Fruit fly (Drosophila melanogaster) whole organism, embryonic: ENCODE measurements around the gene CG14354.

Source experiments
- CG11093 ChIP-seq: fragments of 200-800 bp; sonication (Bioruptor generic); IDR thresholded peaks from 3 replicates; pipeline ENCODE4 v1.3.6; 2022; ENCODE audit warnings: missing biosample characterization, missing genetic modification characterization
- CG11504 ChIP-seq: fragments of 200-800 bp; sonication (Bioruptor generic); optimal IDR thresholded peaks from 3 replicates; lab custom pipeline; 2019; ENCODE audit warnings: missing biosample characterization, mild to moderate bottlenecking, missing genetic modification characterization, moderate library complexity
- CG12659 ChIP-seq: fragments of 200-800 bp; sonication (Bioruptor generic); optimal IDR thresholded peaks from 3 replicates; lab custom pipeline; 2017; ENCODE audit warnings: mild to moderate bottlenecking, missing biosample characterization, missing genetic modification reagents, missing genetic modification characterization
- CG15514 ChIP-seq: fragments of 200-800 bp; sonication (Bioruptor generic); optimal IDR thresholded peaks from 3 replicates; lab custom pipeline; 2017; ENCODE audit warnings: missing biosample characterization, missing genetic modification characterization, mild to moderate bottlenecking, moderate library complexity, missing genetic modification reagents
- CG1602 ChIP-seq: fragments of 200-800 bp; sonication (Bioruptor generic); optimal IDR thresholded peaks from 3 replicates; lab custom pipeline; 2016; ENCODE audit warnings: missing biosample characterization, missing genetic modification characterization
- CG16813 ChIP-seq: fragments of 200-800 bp; sonication (Bioruptor generic); IDR thresholded peaks from 3 replicates; pipeline ENCODE4 v1.3.6; 2022; ENCODE audit warnings: missing biosample characterization, missing genetic modification characterization; ENCODE audit not compliant: partially characterized antibody
- CG17361 ChIP-seq: fragments of 200-800 bp; sonication (Bioruptor generic); IDR thresholded peaks from 3 replicates; pipeline ENCODE4 v1.3.6; 2022; ENCODE audit warnings: missing biosample characterization, missing genetic modification characterization
- CG18764 ChIP-seq: fragments of 200-800 bp; sonication (Bioruptor generic); optimal IDR thresholded peaks from 3 replicates; lab custom pipeline; 2016; ENCODE audit warnings: missing biosample characterization, missing genetic modification characterization
- CG30431 ChIP-seq: fragments of 200-800 bp; sonication (Bioruptor generic); optimal IDR thresholded peaks from 2 replicates; lab custom pipeline; 2017; ENCODE audit warnings: missing biosample characterization, missing genetic modification characterization
- CG6175 ChIP-seq: fragments of 200-800 bp; sonication (Bioruptor generic); IDR thresholded peaks from 3 replicates; pipeline ENCODE4 v1.3.6; 2022; ENCODE audit warnings: missing biosample characterization, missing genetic modification characterization
- CG6272 ChIP-seq: fragments of 200-800 bp; sonication (Bioruptor generic); IDR thresholded peaks from 2 replicates; pipeline ENCODE4 v1.3.6; 2022; ENCODE audit warnings: missing biosample characterization, missing genetic modification characterization
- CG6654 ChIP-seq: fragments of 200-800 bp; sonication (Bioruptor generic); optimal IDR thresholded peaks from 2 replicates; lab custom pipeline; 2017; ENCODE audit warnings: missing biosample characterization, mild to moderate bottlenecking, missing genetic modification characterization
- CG6683 ChIP-seq: fragments of 200-800 bp; sonication (Bioruptor generic); optimal IDR thresholded peaks from 2 replicates; lab custom pipeline; 2017; ENCODE audit warnings: missing biosample characterization, mild to moderate bottlenecking, missing genetic modification characterization, missing genetic modification reagents
- CG7745 ChIP-seq: fragments of 200-800 bp; sonication (Bioruptor generic); optimal IDR thresholded peaks from 2 replicates; lab custom pipeline; 2018; ENCODE audit warnings: missing biosample characterization, mild to moderate bottlenecking, missing genetic modification characterization, moderate library complexity
- CG7839 ChIP-seq: fragments of 200-800 bp; sonication (Bioruptor generic); optimal IDR thresholded peaks from 3 replicates; lab custom pipeline; 2018; ENCODE audit warnings: missing biosample characterization, mild to moderate bottlenecking, missing genetic modification characterization, moderate library complexity
- CG8290 ChIP-seq, 3 experiments: fragments of 200-800 bp; sonication (Bioruptor generic); optimal IDR thresholded peaks; 2 replicates each; lab custom pipeline; 2016 to 2019; ENCODE audit warnings: missing biosample characterization in 3 of 3, missing genetic modification characterization in 3 of 3, mild to moderate bottlenecking in 2 of 3, moderate library complexity in 1 of 3
- CG9817 ChIP-seq: fragments of 200-800 bp; sonication (Bioruptor generic); optimal IDR thresholded peaks from 2 replicates; lab custom pipeline; 2018; ENCODE audit warnings: missing biosample characterization, mild to moderate bottlenecking, missing genetic modification characterization, moderate library complexity
- CkIIα-i1 ChIP-seq: fragments of 200-800 bp; sonication (Bioruptor generic); IDR thresholded peaks from 2 replicates; pipeline ENCODE4 v1.3.6; 2022; ENCODE audit warnings: missing biosample characterization, missing genetic modification characterization
- CoRest ChIP-seq: fragments of 200-800 bp; sonication (Bioruptor generic); optimal IDR thresholded peaks from 3 replicates; lab custom pipeline; 2018; ENCODE audit warnings: missing biosample characterization, mild to moderate bottlenecking, missing genetic modification characterization, moderate library complexity
- Doc3 ChIP-seq: fragments of 200-800 bp; sonication (Bioruptor generic); IDR thresholded peaks from 3 replicates; pipeline ENCODE4 v1.3.6; 2022; ENCODE audit warnings: missing biosample characterization, missing genetic modification characterization; ENCODE audit not compliant: partially characterized antibody
- Eip74EF ChIP-seq, 2 experiments: fragments of 200-800 bp in 1 of 2; fragments of >200 bp in 1 of 2; sonication (Bioruptor generic) in 1 of 2; optimal IDR thresholded peaks; 2 replicates each; lab custom pipeline; 2017 to 2019; ENCODE audit warnings: missing biosample characterization in 2 of 2, missing genetic modification characterization in 2 of 2, mild to moderate bottlenecking in 1 of 2, moderate library complexity in 1 of 2
- Fer1 ChIP-seq: fragments of 200-800 bp; sonication (Bioruptor generic); optimal IDR thresholded peaks from 2 replicates; lab custom pipeline; 2017; ENCODE audit warnings: missing biosample characterization, mild to moderate bottlenecking, missing genetic modification characterization
- Gsc ChIP-seq: fragments of 200-800 bp; sonication (Bioruptor generic); IDR thresholded peaks from 2 replicates; pipeline ENCODE4 v1.3.6; 2022; ENCODE audit warnings: missing biosample characterization, missing genetic modification characterization
- HHEX ChIP-seq: fragments of 200-800 bp; sonication (Bioruptor generic); optimal IDR thresholded peaks from 3 replicates; lab custom pipeline; 2017; ENCODE audit warnings: missing biosample characterization, mild to moderate bottlenecking, missing genetic modification characterization, missing genetic modification reagents
- Jarid2 ChIP-seq: fragments of 200-800 bp; sonication (Bioruptor generic); optimal IDR thresholded peaks from 3 replicates; lab custom pipeline; 2017; ENCODE audit warnings: mild to moderate bottlenecking, missing biosample characterization, missing genetic modification reagents, missing genetic modification characterization
- Myb ChIP-seq: fragments of 200-800 bp; sonication (Bioruptor generic); optimal IDR thresholded peaks from 2 replicates; lab custom pipeline; 2016; ENCODE audit warnings: missing biosample characterization, missing genetic modification characterization
- NFAT ChIP-seq: fragments of 200-800 bp; sonication (Bioruptor generic); IDR thresholded peaks from 2 replicates; pipeline ENCODE4 v1.3.6; 2022; ENCODE audit warnings: missing biosample characterization, missing genetic modification characterization
- Rx ChIP-seq: fragments of 200-800 bp; sonication (Bioruptor generic); IDR thresholded peaks from 2 replicates; pipeline ENCODE4 v1.3.6; 2022; ENCODE audit warnings: missing biosample characterization, missing genetic modification characterization
- YL-1 ChIP-seq: fragments of 200-800 bp; sonication (Bioruptor generic); optimal IDR thresholded peaks from 3 replicates; lab custom pipeline; 2017; ENCODE audit warnings: missing biosample characterization, mild to moderate bottlenecking, missing genetic modification characterization
- ab ChIP-seq: fragments of 200-800 bp; sonication (Bioruptor generic); optimal IDR thresholded peaks from 2 replicates; lab custom pipeline; 2016; ENCODE audit warnings: missing biosample characterization, missing genetic modification characterization
- dati ChIP-seq: fragments of 200-800 bp; sonication (Bioruptor generic); IDR thresholded peaks from 2 replicates; pipeline ENCODE4 v1.3.6; 2022; ENCODE audit warnings: missing biosample characterization, missing genetic modification characterization
- dm ChIP-seq: fragments of 200-800 bp; sonication (Bioruptor generic); optimal IDR thresholded peaks from 3 replicates; lab custom pipeline; 2016; ENCODE audit warnings: missing biosample characterization, missing genetic modification characterization
- fru ChIP-seq: fragments of >200 bp; optimal IDR thresholded peaks from 2 replicates; lab custom pipeline; 2017
- gcm ChIP-seq: fragments of 200-800 bp; sonication (Bioruptor generic); optimal IDR thresholded peaks from 2 replicates; lab custom pipeline; 2019; ENCODE audit warnings: missing biosample characterization, mild to moderate bottlenecking, missing genetic modification characterization, moderate library complexity
- grau ChIP-seq: fragments of 200-800 bp; optimal IDR thresholded peaks from 3 replicates; lab custom pipeline; 2019; ENCODE audit warnings: missing biosample characterization, mild to moderate bottlenecking, missing genetic modification characterization, moderate library complexity
- gsb-n ChIP-seq: fragments of 200-800 bp; sonication (Bioruptor generic); optimal IDR thresholded peaks from 3 replicates; lab custom pipeline; 2018; ENCODE audit warnings: missing biosample characterization, mild to moderate bottlenecking, missing genetic modification characterization
- her ChIP-seq: fragments of 200-800 bp; sonication (Bioruptor generic); optimal IDR thresholded peaks from 2 replicates; lab custom pipeline; 2016; ENCODE audit warnings: missing biosample characterization, missing genetic modification characterization
- hkb ChIP-seq, 2 experiments: fragments of 200-800 bp in 1 of 2; fragments of >200 bp in 1 of 2; sonication (Bioruptor generic) in 1 of 2; IDR thresholded peaks in 1 of 2; optimal IDR thresholded peaks in 1 of 2; 2 replicates each; pipeline versions ENCODE4 v1.3.6 to Lab custom; 2017 to 2022; ENCODE audit warnings: missing biosample characterization in 1 of 2, missing genetic modification characterization in 1 of 2
- insv ChIP-seq, 2 experiments: fragments of 200-800 bp; sonication (Bioruptor generic); optimal IDR thresholded peaks; 3 replicates each; lab custom pipeline; 2016 to 2018; ENCODE audit warnings: missing biosample characterization in 2 of 2, missing genetic modification characterization in 2 of 2
- jing ChIP-seq: fragments of 200-800 bp; sonication (Bioruptor generic); optimal IDR thresholded peaks from 2 replicates; lab custom pipeline; 2018; ENCODE audit warnings: missing biosample characterization, mild to moderate bottlenecking, missing genetic modification characterization
- kay ChIP-seq: fragments of 200-800 bp; sonication (Bioruptor generic); optimal IDR thresholded peaks from 2 replicates; lab custom pipeline; 2016; ENCODE audit warnings: missing biosample characterization, missing genetic modification characterization
- mld ChIP-seq: fragments of 200-800 bp; sonication (Bioruptor generic); IDR thresholded peaks from 3 replicates; pipeline ENCODE4 v1.3.6; 2022; ENCODE audit warnings: missing biosample characterization, missing genetic modification characterization; ENCODE audit not compliant: partially characterized antibody
- nau ChIP-seq: fragments of 200-800 bp; sonication (Bioruptor generic); optimal IDR thresholded peaks from 3 replicates; lab custom pipeline; 2017; ENCODE audit warnings: missing biosample characterization, mild to moderate bottlenecking, missing genetic modification characterization, missing genetic modification reagents
- nerfin-1 ChIP-seq: fragments of 200-800 bp; sonication (Bioruptor generic); optimal IDR thresholded peaks from 3 replicates; lab custom pipeline; 2019; ENCODE audit warnings: missing biosample characterization, mild to moderate bottlenecking, missing genetic modification characterization, moderate library complexity
- onecut ChIP-seq: fragments of 200-800 bp; sonication (Bioruptor generic); IDR thresholded peaks from 2 replicates; pipeline ENCODE4 v1.3.6; 2022; ENCODE audit warnings: missing biosample characterization, missing genetic modification characterization
- row ChIP-seq: fragments of 200-800 bp; sonication (Bioruptor generic); IDR thresholded peaks from 3 replicates; pipeline ENCODE4 v1.3.6; 2022; ENCODE audit warnings: missing biosample characterization, missing genetic modification characterization
- slp2 ChIP-seq: fragments of 200-800 bp; sonication (Bioruptor generic); optimal IDR thresholded peaks from 2 replicates; lab custom pipeline; 2016; ENCODE audit warnings: missing biosample characterization, missing genetic modification characterization
- so ChIP-seq: fragments of 200-800 bp; sonication (Bioruptor generic); IDR thresholded peaks from 3 replicates; pipeline ENCODE4 v1.3.6; 2022; ENCODE audit warnings: missing biosample characterization, missing genetic modification characterization
- stc ChIP-seq: fragments of 200-800 bp; sonication (Bioruptor generic); IDR thresholded peaks from 2 replicates; pipeline ENCODE4 v1.3.6; 2022; ENCODE audit warnings: missing biosample characterization, missing genetic modification characterization
- vfl ChIP-seq: fragments of 200-800 bp; sonication (Bioruptor generic); optimal IDR thresholded peaks from 2 replicates; lab custom pipeline; 2016; ENCODE audit warnings: missing biosample characterization, missing genetic modification characterization

Gene CG14354

DNA sequence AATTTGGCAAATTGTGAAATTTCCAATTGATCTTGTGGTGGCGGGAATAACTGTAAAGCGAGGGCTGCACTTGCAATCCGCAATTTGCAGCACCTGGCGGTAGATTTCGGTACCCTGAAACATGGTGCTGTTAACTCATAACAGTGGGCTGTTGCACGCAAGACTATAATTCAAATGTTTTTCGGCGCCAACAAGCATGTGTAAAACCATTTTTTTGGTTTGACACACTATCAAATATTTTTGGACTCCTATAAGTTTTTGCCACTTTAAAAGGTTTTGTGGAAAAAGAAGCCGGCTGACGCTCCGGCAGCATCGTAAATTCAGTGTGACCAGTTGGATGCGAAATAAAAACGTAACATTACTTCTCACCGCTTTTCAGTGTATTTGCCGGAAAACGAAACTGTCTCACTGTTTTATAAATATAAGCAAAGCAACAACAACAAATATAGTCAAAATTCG lies 36.0 kb downstream of the CG14354 start, which contains the start of the genes CG14545 and CG5886 (continued):
- TF ChIP-seq CG9817 (tag; lab: Kevin White, UChicago): no peak
- peak in 1 of 2 experiments; percentile 3 for TF ChIP-seq insv (GFP tag; optimal IDR thresholded peaks at IDR 0.05; lab: Kevin White, UChicago)
- no peak for TF ChIP-seq Doc3 (GFP tag; lab: Robert Waterston, UW)
- no peak for TF ChIP-seq nerfin-1
- no peak for TF ChIP-seq CG6683
- TF ChIP-seq Gsc (GFP tag; lab: Robert Waterston, UW): no peak
- TF ChIP-seq CG1602 (GFP tag; lab: Kevin White, UChicago): no peak
- no peak for TF ChIP-seq Jarid2 (GFP tag; lab: Kevin White, UChicago)
- no peak for TF ChIP-seq CG30431 (GFP tag; lab: Kevin White, UChicago)
- no peak for TF ChIP-seq CG6175
- no peak for TF ChIP-seq CG16813 (GFP tag; lab: Robert Waterston, UW)
- no peak for TF ChIP-seq CkIIα-i1 (GFP tag; lab: Robert Waterston, UW)
- TF ChIP-seq Eip74EF (GFP tag; optimal IDR thresholded peaks at IDR 0.05; lab: Kevin White, UChicago): no peak
- TF ChIP-seq CG11504 (tag; lab: Kevin White, UChicago): peak; percentile 10
- no peak for TF ChIP-seq CG7839 (tag; lab: Kevin White, UChicago)
- no peak for TF ChIP-seq grau (tag; lab: Kevin White, UChicago)
- TF ChIP-seq dati (GFP tag; lab: Robert Waterston, UW): no peak
- TF ChIP-seq gcm (GFP tag; lab: Kevin White, UChicago): no peak
- no peak for TF ChIP-seq Fer1 (GFP tag; lab: Kevin White, UChicago)
- peak; percentile 26; the same call in 1 of the 2 replicates for TF ChIP-seq Rx (GFP tag; lab: Robert Waterston, UW)
- peak; percentile 33 for TF ChIP-seq CG15514 (GFP tag; lab: Kevin White, UChicago)
- no peak for TF ChIP-seq fru (lab: Kevin White, UChicago)
- TF ChIP-seq CG8290 (GFP tag; optimal IDR thresholded peaks at IDR 0.05; lab: Kevin White, UChicago): no peak
- no peak for TF ChIP-seq CG8290 (tag; optimal IDR thresholded peaks at IDR 0.05; lab: Kevin White, UChicago)
- no peak for TF ChIP-seq ab (GFP tag; lab: Kevin White, UChicago)
- TF ChIP-seq onecut (GFP tag; lab: Robert Waterston, UW): no peak
- no peak for TF ChIP-seq mld (GFP tag; lab: Robert Waterston, UW)
- peak; percentile 93 for TF ChIP-seq hkb (optimal IDR thresholded peaks at IDR 0.05; lab: Kevin White, UChicago)
- no peak for TF ChIP-seq hkb (GFP tag; IDR thresholded peaks at IDR 0.05; lab: Robert Waterston, UW)
- no peak for TF ChIP-seq HHEX
- no peak for TF ChIP-seq CG6654
- TF ChIP-seq Myb (GFP tag; lab: Kevin White, UChicago): peak; percentile 53
- peak; percentile 19 for TF ChIP-seq YL-1 (GFP tag; lab: Kevin White, UChicago)
- TF ChIP-seq dm (GFP tag; lab: Kevin White, UChicago): no peak
- TF ChIP-seq slp2 (GFP tag; lab: Kevin White, UChicago): no peak
- no peak for TF ChIP-seq row (GFP tag; lab: Robert Waterston, UW)
- TF ChIP-seq CoRest (tag; lab: Kevin White, UChicago): peak; percentile 23
- no peak for TF ChIP-seq her (GFP tag; lab: Kevin White, UChicago)
- TF ChIP-seq CG18764 (GFP tag; lab: Kevin White, UChicago): no peak
- TF ChIP-seq CG12659 (GFP tag; lab: Kevin White, UChicago): peak; percentile 39
- TF ChIP-seq nau (GFP tag; lab: Kevin White, UChicago): no peak
- TF ChIP-seq stc (GFP tag; lab: Robert Waterston, UW): no peak
- no peak for TF ChIP-seq so (GFP tag; lab: Robert Waterston, UW)
- no peak for TF ChIP-seq CG7745 (tag; lab: Kevin White, UChicago)
- no peak for TF ChIP-seq kay (GFP tag; lab: Kevin White, UChicago)
- no peak; the same call in 2 of the 3 replicates for TF ChIP-seq CG17361 (GFP tag; lab: Robert Waterston, UW)
- no peak for TF ChIP-seq NFAT (GFP tag; lab: Robert Waterston, UW)
- no peak for TF ChIP-seq CG11093 (GFP tag; lab: Robert Waterston, UW)
- TF ChIP-seq gsb-n (tag; lab: Kevin White, UChicago): no peak
- no peak for TF ChIP-seq vfl (GFP tag; lab: Kevin White, UChicago)
- TF ChIP-seq jing (GFP tag; lab: Kevin White, UChicago): no peak
- no peak for TF ChIP-seq CG6272 (GFP tag; lab: Robert Waterston, UW)
